Worm (Caenorhabditis elegans) whole organism, L3 larva: ENCODE results near the gene C49C8.5.

Experiments
- ama-1 ChIP-seq: fragments of 150-350 bp; optimal IDR thresholded peaks from 2 replicates; lab custom pipeline; 2018
- daf-12 ChIP-seq: fragments of 150-350 bp; optimal IDR thresholded peaks from 2 replicates; lab custom pipeline; 2014; ENCODE audit warnings: missing biosample characterization, missing genetic modification reagents, missing genetic modification characterization
- elt-1 ChIP-seq: fragments of 150-350 bp; optimal IDR thresholded peaks from 2 replicates; lab custom pipeline; 2014; ENCODE audit warnings: missing biosample characterization, missing genetic modification characterization
- elt-3 ChIP-seq, 3 experiments: fragments of 150-350 bp in 1 of 3; sonication (generic microtip) in 2 of 3; optimal IDR thresholded peaks; 2 replicates in 2 of 3; 4 replicates in 1 of 3; lab custom pipeline; 2014 to 2017; ENCODE audit warnings: missing biosample characterization in 3 of 3, missing genetic modification characterization in 3 of 3
- nhr-11 ChIP-seq: fragments of 150-350 bp; optimal IDR thresholded peaks from 2 replicates; lab custom pipeline; 2014; ENCODE audit warnings: missing biosample characterization, missing genetic modification characterization
- nhr-12 ChIP-seq: fragments of 150-350 bp; optimal IDR thresholded peaks from 2 replicates; lab custom pipeline; 2014; ENCODE audit warnings: missing biosample characterization, missing genetic modification characterization
- nhr-237 ChIP-seq: fragments of 150-350 bp; optimal IDR thresholded peaks from 2 replicates; lab custom pipeline; 2014; ENCODE audit warnings: missing biosample characterization, missing genetic modification characterization
- nhr-77 ChIP-seq: fragments of 150-350 bp; optimal IDR thresholded peaks from 2 replicates; lab custom pipeline; 2014; ENCODE audit warnings: missing biosample characterization, missing genetic modification characterization
- skn-1 ChIP-seq: fragments of 150-350 bp; optimal IDR thresholded peaks from 2 replicates; lab custom pipeline; 2014; ENCODE audit warnings: missing biosample characterization, missing genetic modification characterization

DNA sequence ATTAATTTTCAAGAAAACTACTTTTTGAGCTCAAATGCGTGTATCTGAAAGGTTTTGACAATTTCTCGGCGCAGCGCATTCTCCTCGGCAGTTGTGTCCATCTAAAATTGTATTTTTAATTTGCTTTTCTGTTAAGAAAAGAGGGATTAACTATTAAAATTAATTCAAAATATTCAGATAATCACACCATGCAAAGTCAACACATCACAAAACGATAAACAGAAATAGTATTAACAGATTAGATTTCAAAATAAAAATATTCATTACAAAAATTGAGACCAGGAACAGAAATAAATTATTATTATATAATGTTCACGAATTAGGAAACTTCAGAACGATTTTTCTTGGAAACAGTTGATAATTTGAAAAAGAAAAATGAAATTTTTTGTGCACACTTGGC lies 33.0 kb upstream of the C49C8.5 start, which contains the start of gene pole-2:
- no peak for TF ChIP-seq nhr-77 (tag; lab: Kevin White, UChicago)
- no peak for TF ChIP-seq nhr-12 (tag; lab: Kevin White, UChicago)
- no peak for TF ChIP-seq ama-1 (lab: Kevin White, UChicago)
- no peak for TF ChIP-seq daf-12 (tag; lab: Kevin White, UChicago)
- TF ChIP-seq nhr-11 (tag; lab: Kevin White, UChicago) = no peak
- TF ChIP-seq elt-3 (tag; optimal IDR thresholded peaks at IDR 0.05; lab: Kevin White, UChicago) = no peak
- TF ChIP-seq elt-1 (tag; lab: Kevin White, UChicago) = no peak
- TF ChIP-seq nhr-237 (tag; lab: Kevin White, UChicago) = no peak
- TF ChIP-seq skn-1 (tag; lab: Kevin White, UChicago) = no peak
